Worm (Caenorhabditis elegans) whole organism, late embryonic: Measurements from ENCODE around the gene T27D12.1.

Source experiments
- ama-1 ChIP-seq: fragments of 150-350 bp; optimal IDR thresholded peaks from 2 replicates; lab custom pipeline; 2014
- ceh-14 ChIP-seq: sonication (generic microtip); optimal IDR thresholded peaks from 2 replicates; lab custom pipeline; 2016; ENCODE audit warnings: missing genotype, missing genetic modification characterization, missing compliant biosample characterization
- ceh-2 ChIP-seq: sonication (generic microtip); optimal IDR thresholded peaks from 2 replicates; lab custom pipeline; 2016; ENCODE audit warnings: missing genotype, missing genetic modification characterization, missing compliant biosample characterization
- elt-2 ChIP-seq: sonication (generic microtip); optimal IDR thresholded peaks from 2 replicates; lab custom pipeline; 2016; ENCODE audit warnings: missing genetic modification reagents, missing genetic modification characterization, missing compliant biosample characterization
- elt-4 ChIP-seq: sonication (generic microtip); optimal IDR thresholded peaks from 2 replicates; lab custom pipeline; 2016; ENCODE audit warnings: missing genetic modification characterization, missing compliant biosample characterization
- fkh-10 ChIP-seq: fragments of 150-350 bp; optimal IDR thresholded peaks from 2 replicates; lab custom pipeline; 2014; ENCODE audit warnings: missing biosample characterization, missing genetic modification reagents, missing genetic modification characterization
- nfya-1 ChIP-seq: sonication (generic microtip); optimal IDR thresholded peaks from 2 replicates; lab custom pipeline; 2017; ENCODE audit warnings: missing genetic modification characterization, mild to moderate bottlenecking, missing compliant biosample characterization, antibody characterized with exemption, moderate library complexity
- nhr-11 ChIP-seq: fragments of 150-350 bp; optimal IDR thresholded peaks from 2 replicates; lab custom pipeline; 2014; ENCODE audit warnings: missing biosample characterization, missing genetic modification characterization
- pha-4 ChIP-seq: fragments of 150-350 bp; optimal IDR thresholded peaks from 2 replicates; lab custom pipeline; 2018; ENCODE audit warnings: missing biosample characterization, missing genetic modification reagents, missing genetic modification characterization
- pqm-1 ChIP-seq: sonication (generic microtip); optimal IDR thresholded peaks from 2 replicates; lab custom pipeline; 2016; ENCODE audit warnings: missing genetic modification characterization, missing compliant biosample characterization
- pros-1 ChIP-seq: fragments of 150-350 bp; optimal IDR thresholded peaks from 2 replicates; lab custom pipeline; 2014; ENCODE audit warnings: missing biosample characterization, missing genetic modification reagents, missing genetic modification characterization
- rnt-1 ChIP-seq: sonication (generic microtip); optimal IDR thresholded peaks from 2 replicates; lab custom pipeline; 2016; ENCODE audit warnings: missing genetic modification characterization, missing compliant biosample characterization
- tbx-2 ChIP-seq: sonication (generic microtip); optimal IDR thresholded peaks from 2 replicates; lab custom pipeline; 2016; ENCODE audit warnings: missing genetic modification characterization, missing compliant biosample characterization
- ttx-3 ChIP-seq: sonication (generic microtip); optimal IDR thresholded peaks from 2 replicates; lab custom pipeline; 2016; ENCODE audit warnings: missing genetic modification reagents, missing genetic modification characterization, missing compliant biosample characterization

DNA sequence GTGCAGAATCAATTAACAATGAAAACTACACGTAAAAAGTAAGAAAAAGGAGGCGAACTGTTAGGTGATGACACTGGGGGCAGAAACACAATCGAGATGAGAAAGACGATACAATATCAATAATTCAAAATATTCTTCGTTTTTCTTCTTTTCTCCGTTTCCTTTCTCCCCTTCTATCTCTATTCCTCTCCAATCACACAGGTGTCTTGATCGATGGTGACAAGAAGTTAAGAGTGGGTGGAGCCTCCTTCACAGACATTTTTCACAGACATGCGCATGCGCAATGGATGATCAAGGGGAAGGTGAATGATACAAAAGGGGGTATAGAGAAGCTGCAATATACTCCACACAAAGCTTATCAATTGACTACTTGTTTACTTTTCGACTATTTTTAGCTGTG, 12.3 kb downstream of the T27D12.1 start:
- TF ChIP-seq tbx-2 (no peak), pros-1 (tag; lab: Kevin White, UChicago) (no peak), rnt-1 (tag; lab: Kevin White, UChicago) (no peak), ama-1 (no peak), fkh-10 (GFP tag; lab: Kevin White, UChicago) (no peak), ceh-2 (tag; lab: Kevin White, UChicago) (no peak), pqm-1 (no peak), ttx-3 (tag; lab: Kevin White, UChicago) (no peak), nhr-11 (no peak), nfya-1 (tag; lab: Kevin White, UChicago) (no peak), ceh-14 (tag; lab: Kevin White, UChicago) (no peak), pha-4 (tag; lab: Kevin White, UChicago) (no peak), elt-2 (tag; lab: Kevin White, UChicago) (no peak), elt-4 (tag; lab: Kevin White, UChicago) (no peak)
